Worm (Caenorhabditis elegans) whole organism, late embryonic: Measurements from ENCODE around the gene str-20.

Experiments used
- K02D7.2 ChIP-seq: sonication (generic microtip); optimal IDR thresholded peaks from 2 replicates; lab custom pipeline; 2017; ENCODE audit warnings: mild to moderate bottlenecking, missing genetic modification characterization, missing compliant biosample characterization
- Y22D7AL.16 ChIP-seq: sonication (generic microtip); optimal IDR thresholded peaks from 2 replicates; lab custom pipeline; 2016; ENCODE audit warnings: missing genetic modification characterization, missing compliant biosample characterization
- ahr-1 ChIP-seq: sonication (generic microtip); optimal IDR thresholded peaks from 2 replicates; lab custom pipeline; 2016; ENCODE audit warnings: missing genetic modification characterization, missing compliant biosample characterization
- ama-1 ChIP-seq: fragments of 150-350 bp; optimal IDR thresholded peaks from 2 replicates; lab custom pipeline; 2014
- ceh-19 ChIP-seq: fragments of 200-800 bp; sonication (Bioruptor generic); optimal IDR thresholded peaks from 2 replicates; lab custom pipeline; 2018; ENCODE audit warnings: mild to moderate bottlenecking, missing genetic modification characterization, missing compliant biosample characterization
- ceh-2 ChIP-seq: sonication (generic microtip); optimal IDR thresholded peaks from 2 replicates; lab custom pipeline; 2016; ENCODE audit warnings: missing genotype, missing genetic modification characterization, missing compliant biosample characterization
- ceh-22 ChIP-seq: sonication (generic microtip); optimal IDR thresholded peaks from 2 replicates; lab custom pipeline; 2017; ENCODE audit warnings: missing biosample characterization, missing genetic modification characterization
- che-1 ChIP-seq: sonication (generic microtip); optimal IDR thresholded peaks from 2 replicates; lab custom pipeline; 2016; ENCODE audit warnings: mild to moderate bottlenecking, missing genetic modification characterization, missing compliant biosample characterization
- dmd-4 ChIP-seq: sonication (generic microtip); optimal IDR thresholded peaks from 2 replicates; lab custom pipeline; 2016; ENCODE audit warnings: borderline replicate concordance, missing genetic modification characterization, missing compliant biosample characterization
- dve-1 ChIP-seq: sonication (generic microtip); optimal IDR thresholded peaks from 2 replicates; lab custom pipeline; 2017; ENCODE audit warnings: antibody characterized with exemption, mild to moderate bottlenecking, missing genetic modification characterization, missing compliant biosample characterization
- elt-2 ChIP-seq: sonication (generic microtip); optimal IDR thresholded peaks from 2 replicates; lab custom pipeline; 2016; ENCODE audit warnings: missing genetic modification reagents, missing genetic modification characterization, missing compliant biosample characterization
- elt-4 ChIP-seq: sonication (generic microtip); optimal IDR thresholded peaks from 2 replicates; lab custom pipeline; 2016; ENCODE audit warnings: missing genetic modification characterization, missing compliant biosample characterization
- fax-1 ChIP-seq: sonication (generic microtip); optimal IDR thresholded peaks from 2 replicates; lab custom pipeline; 2016; ENCODE audit warnings: missing genotype, missing genetic modification characterization, missing compliant biosample characterization
- hlh-30 ChIP-seq: sonication (generic microtip); optimal IDR thresholded peaks from 2 replicates; lab custom pipeline; 2017; ENCODE audit warnings: antibody characterized with exemption, missing genetic modification characterization, missing compliant biosample characterization; ENCODE audit not compliant: insufficient read depth
- lim-6 ChIP-seq: sonication (generic microtip); optimal IDR thresholded peaks from 2 replicates; lab custom pipeline; 2016; ENCODE audit warnings: missing genetic modification characterization, missing compliant biosample characterization
- lin-11 ChIP-seq: fragments of 200-800 bp; sonication (Bioruptor generic); optimal IDR thresholded peaks from 2 replicates; lab custom pipeline; 2018; ENCODE audit warnings: mild to moderate bottlenecking, missing genetic modification characterization, missing compliant biosample characterization
- nhr-11 ChIP-seq: fragments of 150-350 bp; optimal IDR thresholded peaks from 2 replicates; lab custom pipeline; 2014; ENCODE audit warnings: missing biosample characterization, missing genetic modification characterization
- nhr-232 ChIP-seq: sonication (generic microtip); optimal IDR thresholded peaks from 2 replicates; lab custom pipeline; 2016; ENCODE audit warnings: missing genetic modification characterization, missing compliant biosample characterization
- pag-3 ChIP-seq: sonication (generic microtip); optimal IDR thresholded peaks from 2 replicates; lab custom pipeline; 2016; ENCODE audit warnings: missing compliant biosample characterization, missing genetic modification characterization, borderline replicate concordance
- pat-9 ChIP-seq: fragments of 200-800 bp; sonication (Bioruptor generic); optimal IDR thresholded peaks from 2 replicates; lab custom pipeline; 2018; ENCODE audit warnings: mild to moderate bottlenecking, missing genetic modification characterization, moderate library complexity, missing compliant biosample characterization
- pha-2 ChIP-seq: sonication (generic microtip); optimal IDR thresholded peaks from 2 replicates; lab custom pipeline; 2017; ENCODE audit warnings: mild to moderate bottlenecking, missing genetic modification characterization, missing compliant biosample characterization
- ref-2 ChIP-seq: sonication (generic microtip); optimal IDR thresholded peaks from 2 replicates; lab custom pipeline; 2016; ENCODE audit warnings: missing genetic modification characterization, missing compliant biosample characterization
- sdc-2 ChIP-seq: sonication (generic microtip); optimal IDR thresholded peaks from 2 replicates; lab custom pipeline; 2016; ENCODE audit warnings: missing genotype, missing genetic modification characterization, missing compliant biosample characterization
- syd-9 ChIP-seq: sonication (generic microtip); optimal IDR thresholded peaks from 2 replicates; lab custom pipeline; 2016; ENCODE audit warnings: mild to moderate bottlenecking, missing genetic modification characterization, moderate library complexity, missing compliant biosample characterization
- ttx-3 ChIP-seq: sonication (generic microtip); optimal IDR thresholded peaks from 2 replicates; lab custom pipeline; 2016; ENCODE audit warnings: missing genetic modification reagents, missing genetic modification characterization, missing compliant biosample characterization
- unc-55 ChIP-seq: sonication (generic microtip); optimal IDR thresholded peaks from 2 replicates; lab custom pipeline; 2017; ENCODE audit warnings: missing biosample characterization, missing genetic modification reagents, missing genetic modification characterization
- unc-86 ChIP-seq: sonication (generic microtip); optimal IDR thresholded peaks from 2 replicates; lab custom pipeline; 2016; ENCODE audit warnings: missing genetic modification characterization, missing compliant biosample characterization
- zip-5 ChIP-seq: sonication (generic microtip); optimal IDR thresholded peaks from 2 replicates; lab custom pipeline; 2016; ENCODE audit warnings: missing genetic modification characterization, missing compliant biosample characterization
- ztf-16 ChIP-seq: sonication (generic microtip); optimal IDR thresholded peaks from 2 replicates; lab custom pipeline; 2017; ENCODE audit warnings: missing genetic modification characterization, missing compliant biosample characterization

Gene str-20

ce11 chrV:801555-802060 lies 45.3 kb downstream of the str-20 start:
- TF ChIP-seq pha-2 (tag; lab: Kevin White, UChicago), result no peak
- TF ChIP-seq dve-1 (tag; lab: Kevin White, UChicago), result no peak
- TF ChIP-seq lim-6 (tag; lab: Kevin White, UChicago), result no peak
- no peak for TF ChIP-seq lin-11 (tag; lab: Kevin White, UChicago)
- TF ChIP-seq elt-2 (tag; lab: Kevin White, UChicago), result no peak
- no peak for TF ChIP-seq ref-2 (tag; lab: Kevin White, UChicago)
- no peak for TF ChIP-seq nhr-11 (tag; lab: Kevin White, UChicago)
- no peak for TF ChIP-seq K02D7.2 (tag; lab: Kevin White, UChicago)
- no peak for TF ChIP-seq ahr-1 (tag; lab: Kevin White, UChicago)
- TF ChIP-seq ttx-3 (tag; lab: Kevin White, UChicago), result no peak
- TF ChIP-seq unc-86, result no peak
- TF ChIP-seq pat-9 (tag; lab: Kevin White, UChicago), result no peak
- TF ChIP-seq nhr-232 (tag; lab: Kevin White, UChicago), result no peak
- no peak for TF ChIP-seq sdc-2 (tag; lab: Kevin White, UChicago)
- no peak for TF ChIP-seq hlh-30 (tag; lab: Kevin White, UChicago)

DNA sequence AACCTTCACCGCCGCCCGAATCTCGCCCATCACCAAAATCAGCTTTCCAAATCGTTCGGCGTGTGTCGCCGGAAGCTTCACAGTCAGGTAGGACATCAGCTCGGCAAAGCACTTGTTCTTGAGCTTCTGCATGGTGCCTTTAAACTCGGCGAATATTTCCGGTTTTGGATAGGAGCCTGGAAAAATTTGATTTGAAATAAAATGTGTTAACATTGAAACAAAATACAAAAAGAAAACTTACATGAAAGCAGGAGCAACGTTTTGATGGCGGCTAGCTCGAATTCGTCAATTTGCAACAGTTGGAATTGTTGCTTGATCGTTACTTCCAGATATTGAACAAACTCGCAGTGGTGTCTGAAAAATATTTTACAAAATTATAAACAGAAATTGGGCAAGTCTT lies 46.5 kb downstream of the str-20 start:
- TF ChIP-seq fax-1 (tag; lab: Kevin White, UChicago), result no peak
- TF ChIP-seq zip-5, result no peak
- no peak for TF ChIP-seq dmd-4
- TF ChIP-seq, all 69 proteins: peak for 0

ce11 chrV:803472-803871 lies 47.2 kb downstream of the str-20 start:
- TF ChIP-seq pag-3 (no peak), ama-1 (lab: Kevin White, UChicago) (no peak), ztf-16 (tag; lab: Kevin White, UChicago) (no peak), unc-55 (GFP tag; lab: Kevin White, UChicago) (no peak), fax-1 (tag; lab: Kevin White, UChicago) (no peak), elt-4 (tag; lab: Kevin White, UChicago) (no peak), ceh-22 (tag; lab: Kevin White, UChicago) (no peak), ceh-2 (tag; lab: Kevin White, UChicago) (no peak)
- TF ChIP-seq, all 69 proteins: peak for 0

DNA sequence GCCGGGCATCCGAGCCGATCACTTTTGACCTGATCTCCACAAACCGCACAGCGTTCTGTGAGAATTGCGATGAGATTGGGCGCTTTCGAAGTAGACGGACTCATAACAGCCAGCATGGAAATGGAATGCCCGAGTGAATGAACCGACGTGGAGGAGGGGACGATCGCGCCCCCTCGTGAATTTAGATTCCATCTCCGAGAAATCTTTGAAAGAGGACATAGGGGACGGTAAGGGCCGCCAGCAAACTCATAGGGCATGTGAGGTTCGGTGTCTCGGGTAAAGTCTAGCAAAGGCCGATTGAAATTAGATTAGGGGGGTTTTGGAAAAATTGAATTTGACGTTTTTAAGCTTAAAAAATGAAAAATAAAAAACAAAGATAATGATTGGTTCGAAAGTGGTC lies 48.2 kb downstream of the str-20 start, which contains the start of gene nhr-270:
Gene nhr-270, minus strand, starts transcription at position 257 of the 400 bp plus-strand sequence.
- TF ChIP-seq elt-4 (tag; lab: Kevin White, UChicago) (no peak), lin-11 (tag; lab: Kevin White, UChicago) (no peak), nhr-11 (tag; lab: Kevin White, UChicago) (no peak), syd-9 (no peak), ceh-19 (GFP tag; lab: Kevin White, UChicago) (no peak), pat-9 (tag; lab: Kevin White, UChicago) (no peak), Y22D7AL.16 (tag; lab: Kevin White, UChicago) (no peak), fax-1 (tag; lab: Kevin White, UChicago) (no peak), che-1 (tag; lab: Kevin White, UChicago) (no peak)
- TF ChIP-seq, all 69 proteins: peak for 0
